Worm (Caenorhabditis elegans) whole organism, L2 larva: ENCODE measurements around the gene C05D12.3.

Experiments used
- C34F6.9 ChIP-seq: fragments of 150-350 bp; optimal IDR thresholded peaks from 2 replicates; lab custom pipeline; 2014; ENCODE audit warnings: missing biosample characterization, missing genetic modification characterization
- F13H6.1 ChIP-seq: sonication (generic microtip); optimal IDR thresholded peaks from 2 replicates; lab custom pipeline; 2016; ENCODE audit warnings: missing genetic modification characterization, missing compliant biosample characterization
- R02D3.7 ChIP-seq: fragments of 150-350 bp; optimal IDR thresholded peaks from 2 replicates; lab custom pipeline; 2014; ENCODE audit warnings: missing biosample characterization, missing genetic modification characterization
- Y55F3AM.14 ChIP-seq: fragments of 200-800 bp; sonication (Bioruptor generic); optimal IDR thresholded peaks from 2 replicates; lab custom pipeline; 2018; ENCODE audit warnings: mild to moderate bottlenecking, missing genetic modification characterization, missing compliant biosample characterization
- ZK546.5 ChIP-seq: sonication (generic microtip); optimal IDR thresholded peaks from 2 replicates; lab custom pipeline; 2017; ENCODE audit warnings: missing biosample characterization, missing genetic modification characterization
- alr-1 ChIP-seq: fragments of 150-350 bp; optimal IDR thresholded peaks from 2 replicates; lab custom pipeline; 2014; ENCODE audit warnings: missing biosample characterization, missing genetic modification characterization
- ama-1 ChIP-seq: fragments of 150-350 bp; optimal IDR thresholded peaks from 2 replicates; lab custom pipeline; 2018; ENCODE audit warnings: inconsistent platforms
- blmp-1 ChIP-seq: sonication (generic microtip); optimal IDR thresholded peaks from 2 replicates; lab custom pipeline; 2017; ENCODE audit warnings: missing genetic modification characterization, mild to moderate bottlenecking, missing compliant biosample characterization, antibody characterized with exemption, moderate library complexity; ENCODE audit not compliant: insufficient read depth
- ceh-16 ChIP-seq: fragments of 150-350 bp; optimal IDR thresholded peaks from 2 replicates; lab custom pipeline; 2014; ENCODE audit warnings: missing biosample characterization, missing genetic modification characterization
- ceh-82 ChIP-seq: fragments of 150-350 bp; optimal IDR thresholded peaks from 2 replicates; lab custom pipeline; 2014; ENCODE audit warnings: missing biosample characterization, missing genetic modification characterization
- crh-2 ChIP-seq: sonication (generic microtip); optimal IDR thresholded peaks from 2 replicates; lab custom pipeline; 2017; ENCODE audit warnings: missing biosample characterization, missing genetic modification characterization
- dmd-4 ChIP-seq: sonication (generic microtip); optimal IDR thresholded peaks from 2 replicates; lab custom pipeline; 2017; ENCODE audit warnings: missing biosample characterization, missing genetic modification characterization
- egl-27 ChIP-seq: sonication (generic microtip); optimal IDR thresholded peaks from 3 replicates; lab custom pipeline; 2017; ENCODE audit warnings: missing biosample characterization, missing genetic modification reagents, missing genetic modification characterization
- elt-1 ChIP-seq: fragments of 150-350 bp; optimal IDR thresholded peaks from 2 replicates; lab custom pipeline; 2014; ENCODE audit warnings: missing biosample characterization, missing genetic modification characterization
- elt-3 ChIP-seq: sonication (generic microtip); optimal IDR thresholded peaks from 2 replicates; lab custom pipeline; 2017; ENCODE audit warnings: missing biosample characterization, missing genetic modification characterization
- fos-1 ChIP-seq: fragments of 150-350 bp; optimal IDR thresholded peaks from 2 replicates; lab custom pipeline; 2014; ENCODE audit warnings: missing biosample characterization, missing genetic modification characterization
- gmeb-1 ChIP-seq: fragments of 150-350 bp; optimal IDR thresholded peaks from 2 replicates; lab custom pipeline; 2014; ENCODE audit warnings: missing biosample characterization, missing genetic modification characterization
- lin-11 ChIP-seq: fragments of 150-350 bp; sonication (generic microtip); optimal IDR thresholded peaks from 2 replicates; lab custom pipeline; 2014; ENCODE audit warnings: missing biosample characterization, missing genetic modification characterization, inconsistent platforms, mixed read lengths
- lin-13 ChIP-seq: fragments of 150-350 bp; optimal IDR thresholded peaks from 2 replicates; lab custom pipeline; 2014; ENCODE audit warnings: missing biosample characterization, missing genetic modification reagents, missing genetic modification characterization
- lin-39 ChIP-seq: fragments of 150-350 bp; optimal IDR thresholded peaks from 2 replicates; lab custom pipeline; 2014; ENCODE audit warnings: missing biosample characterization, missing genetic modification reagents, missing genetic modification characterization
- lsy-2 ChIP-seq, 2 experiments: fragments of 150-350 bp in 1 of 2; sonication (generic microtip) in 1 of 2; optimal IDR thresholded peaks; 2 replicates each; lab custom pipeline; 2014 to 2017; ENCODE audit warnings: missing biosample characterization in 2 of 2, missing genetic modification characterization in 2 of 2
- mab-5 ChIP-seq: fragments of 150-350 bp; optimal IDR thresholded peaks from 2 replicates; lab custom pipeline; 2014; ENCODE audit warnings: missing biosample characterization, missing genetic modification characterization
- mbf-1 ChIP-seq: sonication (generic microtip); optimal IDR thresholded peaks from 2 replicates; lab custom pipeline; 2017; ENCODE audit warnings: missing biosample characterization, missing genetic modification characterization
- mdl-1 ChIP-seq, 2 experiments: fragments of 150-350 bp in 1 of 2; sonication (generic microtip) in 1 of 2; optimal IDR thresholded peaks; 2 replicates each; lab custom pipeline; 2017; ENCODE audit warnings: missing biosample characterization in 2 of 2, missing genetic modification characterization in 2 of 2
- nhr-10 ChIP-seq: sonication (generic microtip); optimal IDR thresholded peaks from 2 replicates; lab custom pipeline; 2017; ENCODE audit warnings: missing biosample characterization, missing genetic modification characterization
- nhr-11 ChIP-seq: fragments of 150-350 bp; optimal IDR thresholded peaks from 2 replicates; lab custom pipeline; 2014; ENCODE audit warnings: missing biosample characterization, missing genetic modification characterization
- nhr-12 ChIP-seq: fragments of 150-350 bp; optimal IDR thresholded peaks from 2 replicates; lab custom pipeline; 2014; ENCODE audit warnings: missing biosample characterization, missing genetic modification characterization
- nhr-129 ChIP-seq: fragments of 150-350 bp; optimal IDR thresholded peaks from 2 replicates; lab custom pipeline; 2014; ENCODE audit warnings: missing biosample characterization, missing genetic modification characterization
- nhr-21 ChIP-seq: fragments of 150-350 bp; optimal IDR thresholded peaks from 2 replicates; lab custom pipeline; 2014; ENCODE audit warnings: missing biosample characterization, missing genetic modification characterization
- nhr-23 ChIP-seq: fragments of 150-350 bp; optimal IDR thresholded peaks from 2 replicates; lab custom pipeline; 2014; ENCODE audit warnings: missing biosample characterization, missing genetic modification reagents, missing genetic modification characterization
- nhr-237 ChIP-seq: fragments of 150-350 bp; optimal IDR thresholded peaks from 2 replicates; lab custom pipeline; 2014; ENCODE audit warnings: missing biosample characterization, missing genetic modification characterization
- nhr-25 ChIP-seq: fragments of 150-350 bp; sonication (generic microtip); optimal IDR thresholded peaks from 3 replicates; lab custom pipeline; 2014; ENCODE audit warnings: missing biosample characterization, missing genetic modification characterization
- nhr-6 ChIP-seq: fragments of 150-350 bp; optimal IDR thresholded peaks from 2 replicates; lab custom pipeline; 2014; ENCODE audit warnings: missing biosample characterization, missing genetic modification characterization
- nhr-77 ChIP-seq: fragments of 150-350 bp; optimal IDR thresholded peaks from 2 replicates; lab custom pipeline; 2014; ENCODE audit warnings: missing biosample characterization, missing genetic modification characterization
- peb-1 ChIP-seq: fragments of 150-350 bp; optimal IDR thresholded peaks from 2 replicates; lab custom pipeline; 2014; ENCODE audit warnings: missing biosample characterization, missing genetic modification characterization
- sem-4 ChIP-seq: fragments of 150-350 bp; optimal IDR thresholded peaks from 2 replicates; lab custom pipeline; 2014; ENCODE audit warnings: missing biosample characterization, missing genetic modification reagents, missing genetic modification characterization
- skn-1 ChIP-seq: sonication (generic microtip); optimal IDR thresholded peaks from 2 replicates; lab custom pipeline; 2017; ENCODE audit warnings: missing biosample characterization, missing genetic modification characterization
- sma-3 ChIP-seq: sonication (generic microtip); optimal IDR thresholded peaks from 2 replicates; lab custom pipeline; 2016; ENCODE audit warnings: missing genetic modification reagents, missing genetic modification characterization, missing compliant biosample characterization
- sma-9 ChIP-seq, 2 experiments: fragments of 150-350 bp in 1 of 2; sonication (generic microtip) in 1 of 2; optimal IDR thresholded peaks; 2 replicates each; lab custom pipeline; 2014 to 2016; ENCODE audit warnings: missing genetic modification characterization in 2 of 2, mild to moderate bottlenecking in 1 of 2, missing biosample characterization in 1 of 2, missing compliant biosample characterization in 1 of 2, missing genetic modification reagents in 1 of 2, moderate library complexity in 1 of 2
- snpc-4 ChIP-seq: fragments of 150-350 bp; optimal IDR thresholded peaks from 2 replicates; lab custom pipeline; 2014; ENCODE audit warnings: missing biosample characterization, missing genetic modification characterization
- unc-39 ChIP-seq: fragments of 150-350 bp; optimal IDR thresholded peaks from 2 replicates; lab custom pipeline; 2014; ENCODE audit warnings: missing biosample characterization, missing genetic modification characterization
- unc-55 ChIP-seq: fragments of 150-350 bp; sonication (generic microtip); optimal IDR thresholded peaks from 3 replicates; lab custom pipeline; 2014; ENCODE audit warnings: missing biosample characterization, missing genetic modification reagents, missing genetic modification characterization
- unc-62 ChIP-seq: fragments of 150-350 bp; optimal IDR thresholded peaks from 2 replicates; lab custom pipeline; 2014; ENCODE audit warnings: missing biosample characterization, missing genetic modification reagents, missing genetic modification characterization
- zag-1 ChIP-seq: fragments of 150-350 bp; optimal IDR thresholded peaks from 2 replicates; lab custom pipeline; 2014; ENCODE audit warnings: missing biosample characterization, missing genetic modification characterization
- ztf-1 ChIP-seq: fragments of 200-800 bp; sonication (Bioruptor generic); conservative IDR thresholded peaks from 2 replicates; pipeline ENCODE4 v1.3.6; 2022; ENCODE audit warnings: missing genetic modification characterization, missing compliant biosample characterization
- ztf-11 ChIP-seq: sonication (generic microtip); optimal IDR thresholded peaks from 2 replicates; lab custom pipeline; 2017; ENCODE audit warnings: missing biosample characterization, missing genetic modification characterization
- ztf-4 ChIP-seq: fragments of 150-350 bp; optimal IDR thresholded peaks from 2 replicates; lab custom pipeline; 2014; ENCODE audit warnings: missing biosample characterization, missing genetic modification characterization

C05D12.3 gene

ce11 chrII:11472542-11472941 is 47.5 kb downstream of the C05D12.3 start:
- TF ChIP-seq sma-3 (GFP tag; lab: Kevin White, UChicago) (peak; percentile 53), lsy-2 (tag; optimal IDR thresholded peaks at IDR 0.05; lab: Kevin White, UChicago) (peak in 1 of 2 experiments; percentile 23), lin-39 (tag; lab: Kevin White, UChicago) (no peak), nhr-25 (peak; percentile 62), ama-1 (lab: Kevin White, UChicago) (no peak), gmeb-1 (tag; lab: Kevin White, UChicago) (peak; percentile 25), blmp-1 (tag; lab: Kevin White, UChicago) (peak; percentile 95), ztf-4 (no peak), nhr-23 (tag; lab: Kevin White, UChicago) (no peak), mdl-1 (tag; optimal IDR thresholded peaks at IDR 0.05; lab: Kevin White, UChicago) (peak in 1 of 2 experiments; percentile 55), sem-4 (tag; lab: Kevin White, UChicago) (peak; percentile 21), sma-9 (GFP tag; optimal IDR thresholded peaks at IDR 0.05; lab: Kevin White, UChicago) (peak; percentile 80), sma-9 (tag; optimal IDR thresholded peaks at IDR 0.05; lab: Kevin White, UChicago) (no peak), nhr-21 (peak; percentile 79), fos-1 (tag; lab: Kevin White, UChicago) (peak; percentile 81), C34F6.9 (tag; lab: Kevin White, UChicago) (peak; percentile 21), crh-2 (tag; lab: Kevin White, UChicago) (peak; percentile 42), dmd-4 (no peak), ceh-16 (no peak), nhr-11 (tag; lab: Kevin White, UChicago) (no peak), nhr-129 (tag; lab: Kevin White, UChicago) (peak; percentile 36)

- TF ChIP-seq lsy-2 (tag; optimal IDR thresholded peaks at IDR 0.05; lab: Kevin White, UChicago) (peak; percentile 84 to 92), R02D3.7 (tag; lab: Kevin White, UChicago) (peak; percentile 53), nhr-237 (tag; lab: Kevin White, UChicago) (no peak), ceh-16 (peak; percentile 21), nhr-23 (tag; lab: Kevin White, UChicago) (no peak), sem-4 (tag; lab: Kevin White, UChicago) (peak; percentile 88), elt-3 (tag; lab: Kevin White, UChicago) (no peak), nhr-6 (tag; lab: Kevin White, UChicago) (peak; percentile 38), ama-1 (lab: Kevin White, UChicago) (peak; percentile 14), crh-2 (tag; lab: Kevin White, UChicago) (peak; percentile 83), peb-1 (tag; lab: Kevin White, UChicago) (no peak), nhr-77 (tag; lab: Kevin White, UChicago) (no peak), skn-1 (tag; lab: Kevin White, UChicago) (no peak), unc-55 (GFP tag; lab: Kevin White, UChicago) (peak; percentile 87), lin-39 (tag; lab: Kevin White, UChicago) (no peak), ZK546.5 (tag; lab: Kevin White, UChicago) (no peak), nhr-25 (peak; percentile 87), nhr-11 (tag; lab: Kevin White, UChicago) (no peak), fos-1 (tag; lab: Kevin White, UChicago) (peak; percentile 50), blmp-1 (tag; lab: Kevin White, UChicago) (peak; percentile 68), nhr-129 (tag; lab: Kevin White, UChicago) (peak; percentile 62), F13H6.1 (tag; lab: Kevin White, UChicago) (peak; percentile 89), mab-5 (tag; lab: Kevin White, UChicago) (peak; percentile 68), egl-27 (tag; lab: Kevin White, UChicago) (peak; percentile 32), sma-9 (GFP tag; optimal IDR thresholded peaks at IDR 0.05; lab: Kevin White, UChicago) (peak; percentile 90), sma-9 (tag; optimal IDR thresholded peaks at IDR 0.05; lab: Kevin White, UChicago) (no peak), unc-39 (tag; lab: Kevin White, UChicago) (no peak), sma-3 (GFP tag; lab: Kevin White, UChicago) (peak; percentile 77), nhr-21 (peak; percentile 82), Y55F3AM.14 (GFP tag; lab: Kevin White, UChicago) (peak; percentile 29), snpc-4 (tag; lab: Kevin White, UChicago) (peak; percentile 77), nhr-10 (tag; lab: Kevin White, UChicago) (no peak), mbf-1 (tag; lab: Kevin White, UChicago) (no peak), ztf-1 (GFP tag; lab: Robert Waterston, UW) (no peak), dmd-4 (no peak), gmeb-1 (tag; lab: Kevin White, UChicago) (peak; percentile 87), ztf-11 (tag; lab: Kevin White, UChicago) (no peak), lin-13 (peak; percentile 85), elt-1 (no peak), ceh-82 (tag; lab: Kevin White, UChicago) (no peak), unc-62 (GFP tag; lab: Kevin White, UChicago) (no peak), lin-11 (peak; percentile 79), alr-1 (tag; lab: Kevin White, UChicago) (no peak), ztf-4 (peak; percentile 79), mdl-1 (tag; optimal IDR thresholded peaks at IDR 0.05; lab: Kevin White, UChicago) (no peak), C34F6.9 (tag; lab: Kevin White, UChicago) (peak; percentile 90), zag-1 (tag; lab: Kevin White, UChicago) (no peak), nhr-12 (no peak)
Observed at ce11 chrII:11473525-11474181, 48.6 kb downstream of the C05D12.3 start, which contains the start of the genes metl-1 and W02B12.11. Gene metl-1 (minus strand): TSS chrII:11473575. Gene W02B12.11 (plus strand): TSS chrII:11473861.
